Worm (Caenorhabditis elegans) whole organism, L2 larva: ENCODE results near the gene Y113G7B.15.
A peak's percentile ranks its signal among the peaks of the same experiment; 100 is the strongest.

Experiments
- C34F6.9 ChIP-seq: fragments of 150-350 bp; optimal IDR thresholded peaks from 2 replicates; lab custom pipeline; 2014; ENCODE audit warnings: missing biosample characterization, missing genetic modification characterization
- F13H6.1 ChIP-seq: sonication (generic microtip); optimal IDR thresholded peaks from 2 replicates; lab custom pipeline; 2016; ENCODE audit warnings: missing genetic modification characterization, missing compliant biosample characterization
- R02D3.7 ChIP-seq: fragments of 150-350 bp; optimal IDR thresholded peaks from 2 replicates; lab custom pipeline; 2014; ENCODE audit warnings: missing biosample characterization, missing genetic modification characterization
- Y55F3AM.14 ChIP-seq: fragments of 200-800 bp; sonication (Bioruptor generic); optimal IDR thresholded peaks from 2 replicates; lab custom pipeline; 2018; ENCODE audit warnings: mild to moderate bottlenecking, missing genetic modification characterization, missing compliant biosample characterization
- alr-1 ChIP-seq: fragments of 150-350 bp; optimal IDR thresholded peaks from 2 replicates; lab custom pipeline; 2014; ENCODE audit warnings: missing biosample characterization, missing genetic modification characterization
- aly-2 ChIP-seq: fragments of 150-350 bp; optimal IDR thresholded peaks from 2 replicates; lab custom pipeline; 2014; ENCODE audit warnings: missing biosample characterization, missing genetic modification characterization
- ama-1 ChIP-seq: fragments of 150-350 bp; optimal IDR thresholded peaks from 2 replicates; lab custom pipeline; 2018; ENCODE audit warnings: inconsistent platforms
- ceh-16 ChIP-seq: fragments of 150-350 bp; optimal IDR thresholded peaks from 2 replicates; lab custom pipeline; 2014; ENCODE audit warnings: missing biosample characterization, missing genetic modification characterization
- crh-2 ChIP-seq: sonication (generic microtip); optimal IDR thresholded peaks from 2 replicates; lab custom pipeline; 2017; ENCODE audit warnings: missing biosample characterization, missing genetic modification characterization
- dmd-4 ChIP-seq: sonication (generic microtip); optimal IDR thresholded peaks from 2 replicates; lab custom pipeline; 2017; ENCODE audit warnings: missing biosample characterization, missing genetic modification characterization
- egl-27 ChIP-seq: sonication (generic microtip); optimal IDR thresholded peaks from 3 replicates; lab custom pipeline; 2017; ENCODE audit warnings: missing biosample characterization, missing genetic modification reagents, missing genetic modification characterization
- elt-1 ChIP-seq: fragments of 150-350 bp; optimal IDR thresholded peaks from 2 replicates; lab custom pipeline; 2014; ENCODE audit warnings: missing biosample characterization, missing genetic modification characterization
- elt-3 ChIP-seq: sonication (generic microtip); optimal IDR thresholded peaks from 2 replicates; lab custom pipeline; 2017; ENCODE audit warnings: missing biosample characterization, missing genetic modification characterization
- fos-1 ChIP-seq: fragments of 150-350 bp; optimal IDR thresholded peaks from 2 replicates; lab custom pipeline; 2014; ENCODE audit warnings: missing biosample characterization, missing genetic modification characterization
- gmeb-1 ChIP-seq: fragments of 150-350 bp; optimal IDR thresholded peaks from 2 replicates; lab custom pipeline; 2014; ENCODE audit warnings: missing biosample characterization, missing genetic modification characterization
- lin-11 ChIP-seq: fragments of 150-350 bp; sonication (generic microtip); optimal IDR thresholded peaks from 2 replicates; lab custom pipeline; 2014; ENCODE audit warnings: missing biosample characterization, missing genetic modification characterization, inconsistent platforms, mixed read lengths
- lin-13 ChIP-seq: fragments of 150-350 bp; optimal IDR thresholded peaks from 2 replicates; lab custom pipeline; 2014; ENCODE audit warnings: missing biosample characterization, missing genetic modification reagents, missing genetic modification characterization
- lin-39 ChIP-seq: fragments of 150-350 bp; optimal IDR thresholded peaks from 2 replicates; lab custom pipeline; 2014; ENCODE audit warnings: missing biosample characterization, missing genetic modification reagents, missing genetic modification characterization
- lsy-2 ChIP-seq, 2 experiments: fragments of 150-350 bp in 1 of 2; sonication (generic microtip) in 1 of 2; optimal IDR thresholded peaks; 2 replicates each; lab custom pipeline; 2014 to 2017; ENCODE audit warnings: missing biosample characterization in 2 of 2, missing genetic modification characterization in 2 of 2
- mbf-1 ChIP-seq: sonication (generic microtip); optimal IDR thresholded peaks from 2 replicates; lab custom pipeline; 2017; ENCODE audit warnings: missing biosample characterization, missing genetic modification characterization
- mdl-1 ChIP-seq, 2 experiments: fragments of 150-350 bp in 1 of 2; sonication (generic microtip) in 1 of 2; optimal IDR thresholded peaks; 2 replicates each; lab custom pipeline; 2017; ENCODE audit warnings: missing biosample characterization in 2 of 2, missing genetic modification characterization in 2 of 2
- nhr-10 ChIP-seq: sonication (generic microtip); optimal IDR thresholded peaks from 2 replicates; lab custom pipeline; 2017; ENCODE audit warnings: missing biosample characterization, missing genetic modification characterization
- nhr-11 ChIP-seq: fragments of 150-350 bp; optimal IDR thresholded peaks from 2 replicates; lab custom pipeline; 2014; ENCODE audit warnings: missing biosample characterization, missing genetic modification characterization
- nhr-12 ChIP-seq: fragments of 150-350 bp; optimal IDR thresholded peaks from 2 replicates; lab custom pipeline; 2014; ENCODE audit warnings: missing biosample characterization, missing genetic modification characterization
- nhr-129 ChIP-seq: fragments of 150-350 bp; optimal IDR thresholded peaks from 2 replicates; lab custom pipeline; 2014; ENCODE audit warnings: missing biosample characterization, missing genetic modification characterization
- nhr-21 ChIP-seq: fragments of 150-350 bp; optimal IDR thresholded peaks from 2 replicates; lab custom pipeline; 2014; ENCODE audit warnings: missing biosample characterization, missing genetic modification characterization
- nhr-23 ChIP-seq: fragments of 150-350 bp; optimal IDR thresholded peaks from 2 replicates; lab custom pipeline; 2014; ENCODE audit warnings: missing biosample characterization, missing genetic modification reagents, missing genetic modification characterization
- peb-1 ChIP-seq: fragments of 150-350 bp; optimal IDR thresholded peaks from 2 replicates; lab custom pipeline; 2014; ENCODE audit warnings: missing biosample characterization, missing genetic modification characterization
- sem-4 ChIP-seq: fragments of 150-350 bp; optimal IDR thresholded peaks from 2 replicates; lab custom pipeline; 2014; ENCODE audit warnings: missing biosample characterization, missing genetic modification reagents, missing genetic modification characterization
- skn-1 ChIP-seq: sonication (generic microtip); optimal IDR thresholded peaks from 2 replicates; lab custom pipeline; 2017; ENCODE audit warnings: missing biosample characterization, missing genetic modification characterization
- sma-9 ChIP-seq, 2 experiments: fragments of 150-350 bp in 1 of 2; sonication (generic microtip) in 1 of 2; optimal IDR thresholded peaks; 2 replicates each; lab custom pipeline; 2014 to 2016; ENCODE audit warnings: missing genetic modification characterization in 2 of 2, mild to moderate bottlenecking in 1 of 2, missing biosample characterization in 1 of 2, missing compliant biosample characterization in 1 of 2, missing genetic modification reagents in 1 of 2, moderate library complexity in 1 of 2
- unc-39 ChIP-seq: fragments of 150-350 bp; optimal IDR thresholded peaks from 2 replicates; lab custom pipeline; 2014; ENCODE audit warnings: missing biosample characterization, missing genetic modification characterization
- zag-1 ChIP-seq: fragments of 150-350 bp; optimal IDR thresholded peaks from 2 replicates; lab custom pipeline; 2014; ENCODE audit warnings: missing biosample characterization, missing genetic modification characterization
- ztf-11 ChIP-seq: sonication (generic microtip); optimal IDR thresholded peaks from 2 replicates; lab custom pipeline; 2017; ENCODE audit warnings: missing biosample characterization, missing genetic modification characterization
- ztf-4 ChIP-seq: fragments of 150-350 bp; optimal IDR thresholded peaks from 2 replicates; lab custom pipeline; 2014; ENCODE audit warnings: missing biosample characterization, missing genetic modification characterization

The Y113G7B.15 gene

DNA sequence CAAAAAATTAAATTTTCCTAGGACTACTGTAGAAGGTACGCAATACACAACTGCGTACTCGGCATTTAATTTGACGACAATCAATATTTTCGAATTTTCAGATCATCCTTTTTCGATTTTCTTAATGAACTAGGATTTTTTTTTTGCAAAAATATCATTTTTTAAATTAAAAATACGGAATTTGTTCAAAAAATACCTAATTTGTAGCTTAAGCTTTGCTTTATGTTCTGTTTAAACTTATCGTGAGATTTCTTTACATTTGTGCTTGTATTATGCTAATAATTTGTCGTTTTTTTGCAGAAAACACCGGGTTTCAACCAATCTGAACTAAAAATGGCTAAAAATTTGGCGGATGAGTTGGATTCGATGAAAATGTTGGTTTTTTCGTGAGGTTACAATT, 37.0 kb downstream of the Y113G7B.15 start, which contains the start of gene ftr-1:
ftr-1 (plus strand) TSS at position 301 of the 400 bp plus-strand sequence.
- TF ChIP-seq C34F6.9 (tag; lab: Kevin White, UChicago) (no peak), nhr-129 (tag; lab: Kevin White, UChicago) (no peak), R02D3.7 (no peak), nhr-23 (tag; lab: Kevin White, UChicago) (no peak), fos-1 (tag; lab: Kevin White, UChicago) (no peak), gmeb-1 (tag; lab: Kevin White, UChicago) (no peak), alr-1 (tag; lab: Kevin White, UChicago) (no peak)

ce11 chrV:20195451-20196036, 38.1 kb downstream of the Y113G7B.15 start, which contains the start of the genes srh-217 and Y113G7B.28:
Gene srh-217 (minus strand): TSS chrV:20195551.
Gene Y113G7B.28 (plus strand): TSS chrV:20195986.
- TF ChIP-seq lin-11 (no peak), unc-39 (tag; lab: Kevin White, UChicago) (no peak), R02D3.7 (no peak), sem-4 (tag; lab: Kevin White, UChicago) (no peak), ceh-16 (tag; lab: Kevin White, UChicago) (no peak), nhr-12 (tag; lab: Kevin White, UChicago) (no peak), crh-2 (tag; lab: Kevin White, UChicago) (no peak), skn-1 (tag; lab: Kevin White, UChicago) (no peak), ztf-4 (tag; lab: Kevin White, UChicago) (no peak)

DNA sequence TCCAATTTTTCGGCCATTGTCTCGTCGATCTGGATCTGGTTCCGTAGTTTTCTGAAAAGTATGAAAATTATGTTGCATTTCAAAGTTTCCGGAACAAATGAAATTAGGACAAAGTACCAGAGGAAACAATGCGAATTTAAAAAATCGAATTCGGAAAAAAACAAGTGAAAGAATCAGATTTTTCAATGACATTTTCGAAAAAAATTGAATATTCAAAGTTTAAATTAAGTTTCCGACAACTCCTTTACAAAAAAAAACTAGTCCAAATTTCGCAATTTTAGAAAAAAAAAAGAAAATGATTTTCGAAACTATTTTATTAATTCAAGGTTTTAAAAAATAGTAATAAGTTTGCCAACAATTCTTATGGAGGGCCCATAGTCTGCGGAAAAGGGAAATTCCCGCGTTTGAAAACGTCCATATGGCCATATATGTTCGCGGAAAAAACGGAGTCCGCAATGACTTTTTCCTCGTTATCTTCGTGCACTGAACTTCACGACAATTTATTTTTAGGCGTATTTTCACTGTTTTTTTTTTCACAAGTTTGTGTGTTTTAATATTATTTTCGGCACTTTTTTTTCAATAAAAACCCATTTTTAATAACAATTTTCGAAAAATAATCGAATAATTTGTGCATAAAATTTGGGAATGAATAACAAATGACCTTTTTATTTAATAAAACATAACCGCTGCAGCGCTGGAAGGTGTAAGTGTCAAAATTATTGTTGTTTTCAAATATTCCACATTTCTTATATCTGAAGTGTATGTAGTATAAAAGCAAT, 41.4 kb downstream of the Y113G7B.15 start, which contains the start of the genes fbxa-115 and Y113G7B.27:
fbxa-115 (minus strand) TSS at position 51 of the 779 bp plus-strand sequence.
Y113G7B.27 (plus strand) TSS at position 729 of the 779 bp plus-strand sequence.
- peak; percentile 78 for TF ChIP-seq skn-1 (tag; lab: Kevin White, UChicago)
- no peak for TF ChIP-seq alr-1 (tag; lab: Kevin White, UChicago)

ce11 chrV:20188790-20189189, 44.9 kb downstream of the Y113G7B.15 start, which contains the start of gene fbxa-116:
Gene fbxa-116 (minus strand): TSS chrV:20188890.
- TF ChIP-seq ztf-4 (tag; lab: Kevin White, UChicago) (no peak), sma-9 (GFP tag; optimal IDR thresholded peaks at IDR 0.05; lab: Kevin White, UChicago) (no peak), sma-9 (tag; optimal IDR thresholded peaks at IDR 0.05; lab: Kevin White, UChicago) (no peak), aly-2 (no peak), nhr-21 (tag; lab: Kevin White, UChicago) (no peak), gmeb-1 (tag; lab: Kevin White, UChicago) (no peak), nhr-11 (tag; lab: Kevin White, UChicago) (no peak), C34F6.9 (tag; lab: Kevin White, UChicago) (no peak), elt-3 (tag; lab: Kevin White, UChicago) (no peak), ama-1 (lab: Kevin White, UChicago) (no peak), skn-1 (tag; lab: Kevin White, UChicago) (no peak), fos-1 (tag; lab: Kevin White, UChicago) (no peak), nhr-10 (tag; lab: Kevin White, UChicago) (no peak), zag-1 (tag; lab: Kevin White, UChicago) (no peak), Y55F3AM.14 (no peak), lsy-2 (tag; optimal IDR thresholded peaks at IDR 0.05; lab: Kevin White, UChicago) (no peak), unc-39 (tag; lab: Kevin White, UChicago) (no peak), dmd-4 (tag; lab: Kevin White, UChicago) (no peak), mdl-1 (tag; optimal IDR thresholded peaks at IDR 0.05; lab: Kevin White, UChicago) (no peak), lin-39 (tag; lab: Kevin White, UChicago) (no peak)

- TF ChIP-seq nhr-10 (tag; lab: Kevin White, UChicago) (no peak), nhr-23 (tag; lab: Kevin White, UChicago) (no peak), lin-11 (no peak), lin-13 (GFP tag; lab: Kevin White, UChicago) (no peak), lsy-2 (tag; optimal IDR thresholded peaks at IDR 0.05; lab: Kevin White, UChicago) (no peak), mbf-1 (tag; lab: Kevin White, UChicago) (no peak), elt-1 (no peak), nhr-11 (tag; lab: Kevin White, UChicago) (no peak), skn-1 (tag; lab: Kevin White, UChicago) (no peak), peb-1 (tag; lab: Kevin White, UChicago) (no peak), lin-39 (tag; lab: Kevin White, UChicago) (no peak), Y55F3AM.14 (no peak), ztf-11 (tag; lab: Kevin White, UChicago) (no peak), gmeb-1 (tag; lab: Kevin White, UChicago) (no peak), F13H6.1 (tag; lab: Kevin White, UChicago) (no peak), egl-27 (tag; lab: Kevin White, UChicago) (no peak), mdl-1 (tag; optimal IDR thresholded peaks at IDR 0.05; lab: Kevin White, UChicago) (no peak)
Observed at ce11 chrV:20186579-20186978, 47.1 kb downstream of the Y113G7B.15 start, which contains the start of gene srz-16. Gene srz-16 (minus strand): TSS chrV:20186679.
